Fruit fly (Drosophila melanogaster): ENCODE results near the gene CG33230.

The CG33230 gene

dm6 chr3L:1618116-1618727 lies at the start of gene CG33230, which contains the start of the genes CG13926 and ABCB7:
Gene CG33230, plus strand, starts transcription at chr3L:1618414.
Gene CG13926, minus strand, starts transcription at chr3L:1618158.
Gene ABCB7, plus strand, starts transcription at chr3L:1618414.
- TF ChIP-seq Hr83 (GFP tag; optimal IDR thresholded peaks at IDR 0.05; ENCODE audit: poor library complexity, severe bottlenecking) (peak; percentile 47), woc (GFP tag; optimal IDR thresholded peaks at IDR 0.05) (peak; percentile 88), Sp1 (GFP tag; optimal IDR thresholded peaks at IDR 0.05) (peak; percentile 31), CG9705 (GFP tag; optimal IDR thresholded peaks at IDR 0.05) (no peak), Hr78 (GFP tag; optimal IDR thresholded peaks at IDR 0.05) (no peak), Myc (optimal IDR thresholded peaks at IDR 0.05) (peak; percentile 88), fru (GFP tag; optimal IDR thresholded peaks at IDR 0.05) (peak; percentile 58), ey (GFP tag; optimal IDR thresholded peaks at IDR 0.05) (peak; percentile 43), foxo (GFP tag; optimal IDR thresholded peaks at IDR 0.05) (peak in 1 of 2 experiments; percentile 66), br (GFP tag; optimal IDR thresholded peaks at IDR 0.05) (peak; percentile 8), jim (GFP tag; optimal IDR thresholded peaks at IDR 0.05) (no peak), h (GFP tag; optimal IDR thresholded peaks at IDR 0.05) (peak; percentile 64), Rel (GFP tag; optimal IDR thresholded peaks at IDR 0.05) (no peak), Rel (tag; optimal IDR thresholded peaks at IDR 0.05) (peak; percentile 35), rgr (GFP tag; optimal IDR thresholded peaks at IDR 0.05) (peak; percentile 46), HLH106 (tag; optimal IDR thresholded peaks at IDR 0.05) (peak; percentile 59), OdsH (GFP tag; optimal IDR thresholded peaks at IDR 0.05) (peak; percentile 46), brk (GFP tag; optimal IDR thresholded peaks at IDR 0.05) (no peak), Hnf4 (GFP tag; optimal IDR thresholded peaks at IDR 0.05) (no peak)

- TF ChIP-seq foxo (GFP tag; optimal IDR thresholded peaks at IDR 0.05): no peak
- TF ChIP-seq dsf (GFP tag; optimal IDR thresholded peaks at IDR 0.05; ENCODE audit: borderline replicate concordance): no peak
- TF ChIP-seq ey (GFP tag; optimal IDR thresholded peaks at IDR 0.05): no peak
- no peak for TF ChIP-seq Rel (GFP tag; optimal IDR thresholded peaks at IDR 0.05)
- peak; percentile 85 for TF ChIP-seq Rel (tag; optimal IDR thresholded peaks at IDR 0.05)
- TF ChIP-seq Sp1 (GFP tag; optimal IDR thresholded peaks at IDR 0.05): peak; percentile 22
- TF ChIP-seq Myc (optimal IDR thresholded peaks at IDR 0.05): peak; percentile 15
- TF ChIP-seq CG9705 (GFP tag; optimal IDR thresholded peaks at IDR 0.05): no peak
- no peak for TF ChIP-seq N (GFP tag; optimal IDR thresholded peaks at IDR 0.05)
- TF ChIP-seq OdsH (GFP tag; optimal IDR thresholded peaks at IDR 0.05): peak; percentile 30
- TF ChIP-seq Hr83 (GFP tag; optimal IDR thresholded peaks at IDR 0.05; ENCODE audit: poor library complexity, severe bottlenecking): peak; percentile 19
- no peak for TF ChIP-seq Abd-B (GFP tag; optimal IDR thresholded peaks at IDR 0.05)
- TF ChIP-seq sage (GFP tag; optimal IDR thresholded peaks at IDR 0.05): no peak
- no peak for TF ChIP-seq sv (GFP tag; optimal IDR thresholded peaks at IDR 0.05)
- TF ChIP-seq CrebA (GFP tag; optimal IDR thresholded peaks at IDR 0.05; ENCODE audit: borderline replicate concordance): no peak
- TF ChIP-seq fru (GFP tag; optimal IDR thresholded peaks at IDR 0.05): peak; percentile 7
- no peak for TF ChIP-seq HLH106 (tag; optimal IDR thresholded peaks at IDR 0.05)
- no peak for TF ChIP-seq dl (GFP tag; optimal IDR thresholded peaks at IDR 0.05; ENCODE audit: insufficient read depth in 1 of 2, partially characterized antibody in 2 of 2)
- no peak for TF ChIP-seq dmrt93B (GFP tag; optimal IDR thresholded peaks at IDR 0.05)
- TF ChIP-seq Dif (GFP tag; optimal IDR thresholded peaks at IDR 0.05; ENCODE audit: partially characterized antibody): no peak
Measured at dm6 chr3L:1569162-1569965, 48.9 kb upstream of the CG33230 start, which contains the start of gene Tmep. Gene Tmep, plus strand, starts transcription at chr3L:1569181.

dm6 chr3L:1569966-1570276 lies 48.3 kb upstream of the CG33230 start:
- TF ChIP-seq sage (GFP tag; optimal IDR thresholded peaks at IDR 0.05) (no peak), psq (GFP tag; optimal IDR thresholded peaks at IDR 0.05) (peak; percentile 88), N (GFP tag; optimal IDR thresholded peaks at IDR 0.05) (no peak), Myc (optimal IDR thresholded peaks at IDR 0.05) (no peak)

- TF ChIP-seq Jra (GFP tag; optimal IDR thresholded peaks at IDR 0.05): no peak
- no peak for TF ChIP-seq CG9705 (GFP tag; optimal IDR thresholded peaks at IDR 0.05)
Measured at dm6 chr3L:1571077-1571476, 47.1 kb upstream of the CG33230 start.

Measured in whole organism, wandering third instar larva.